Fruit fly (Drosophila melanogaster): Measurements from ENCODE around the gene CG34367.

CG34367 gene

DNA sequence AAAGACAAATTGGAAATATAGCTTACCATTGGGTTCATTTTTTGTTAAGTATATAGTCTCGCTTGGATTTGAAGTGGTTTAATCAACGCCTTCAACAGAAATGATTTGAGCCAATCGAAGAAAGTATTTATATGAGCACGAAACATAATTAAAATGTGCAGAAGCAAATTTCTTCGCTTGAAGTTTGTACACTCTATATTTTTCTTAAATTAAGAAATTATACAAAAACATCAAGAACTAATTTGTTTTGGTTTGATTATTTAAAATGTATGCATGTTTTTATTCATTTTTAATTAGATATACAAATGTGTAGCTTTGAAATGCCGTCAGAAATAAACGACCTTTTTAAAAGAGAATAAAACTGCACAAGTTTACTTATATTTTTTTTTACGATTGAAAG is 51.8 kb downstream of the CG34367 start, which contains the start of gene CG13138:
Gene CG13138, minus strand, starts transcription at position 101 of the 400 bp plus-strand sequence.
- no peak for TF ChIP-seq h (optimal IDR thresholded peaks at IDR 0.05)
- no peak for TF ChIP-seq ttk (optimal IDR thresholded peaks at IDR 0.05)
- TF ChIP-seq psq (optimal IDR thresholded peaks at IDR 0.05) = no peak
- no peak for TF ChIP-seq Sin3A (optimal IDR thresholded peaks at IDR 0.05)
- TF ChIP-seq Myc (optimal IDR thresholded peaks at IDR 0.05) = no peak
- TF ChIP-seq insv (optimal IDR thresholded peaks at IDR 0.05) = no peak

DNA sequence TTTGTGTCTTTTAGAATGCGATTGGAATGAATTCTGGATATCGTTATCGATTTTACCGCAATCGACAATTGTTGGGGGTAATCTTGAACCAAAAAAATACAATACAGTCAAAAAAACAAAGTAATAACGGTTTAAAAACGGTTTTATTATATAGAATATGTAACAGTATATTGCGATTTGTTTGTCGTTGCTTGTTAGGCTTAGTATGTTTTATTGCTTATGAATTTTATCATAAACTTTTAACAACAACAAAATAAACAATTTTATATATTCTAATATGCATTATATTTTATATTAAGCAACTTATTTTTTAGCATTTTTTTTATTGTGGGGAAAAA is 53.9 kb downstream of the CG34367 start, which contains the start of gene CYLD:
Gene CYLD, minus strand, starts transcription at position 38 of the 338 bp plus-strand sequence.
- TF ChIP-seq Sin3A (optimal IDR thresholded peaks at IDR 0.05) (no peak), insv (optimal IDR thresholded peaks at IDR 0.05) (no peak), ttk (optimal IDR thresholded peaks at IDR 0.05) (no peak), psq (optimal IDR thresholded peaks at IDR 0.05) (no peak), Myc (optimal IDR thresholded peaks at IDR 0.05) (no peak), h (optimal IDR thresholded peaks at IDR 0.05) (no peak)

DNA sequence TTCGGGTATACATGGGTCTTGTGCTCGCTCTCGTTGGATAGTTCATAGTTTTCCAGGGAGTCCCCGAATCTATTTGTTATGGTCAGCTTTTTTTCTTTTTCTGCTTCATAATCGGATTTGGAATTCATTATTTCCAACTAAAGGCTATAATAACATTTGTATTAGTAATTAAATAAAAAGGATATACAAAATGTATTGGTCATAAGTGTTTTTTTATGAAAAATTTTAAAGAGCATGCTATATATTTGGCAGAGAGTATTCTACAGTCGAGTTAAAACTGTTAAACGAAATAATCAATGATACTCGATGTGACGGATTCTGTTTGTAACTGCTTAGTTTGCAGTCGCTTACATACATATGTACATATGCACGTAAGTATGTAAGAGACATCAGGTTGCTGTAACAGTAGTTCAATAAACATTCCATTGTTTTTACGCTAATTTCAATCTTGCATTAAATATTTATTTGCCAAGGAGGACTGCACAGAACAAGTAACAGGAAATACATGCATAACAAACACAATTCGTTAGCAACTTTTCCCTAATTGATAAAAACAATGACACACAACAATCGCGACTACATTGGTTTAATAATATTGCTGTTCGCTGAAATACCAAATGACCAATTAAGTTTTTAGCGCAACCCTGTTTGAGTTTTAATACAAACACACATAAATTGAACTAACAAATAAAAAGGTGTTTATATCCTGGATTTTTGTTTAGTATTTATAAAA is 54.5 kb downstream of the CG34367 start:
- TF ChIP-seq h (optimal IDR thresholded peaks at IDR 0.05) (no peak), ttk (optimal IDR thresholded peaks at IDR 0.05) (no peak), psq (optimal IDR thresholded peaks at IDR 0.05) (no peak), Myc (optimal IDR thresholded peaks at IDR 0.05) (no peak), Sin3A (optimal IDR thresholded peaks at IDR 0.05) (no peak), insv (optimal IDR thresholded peaks at IDR 0.05) (no peak)

DNA sequence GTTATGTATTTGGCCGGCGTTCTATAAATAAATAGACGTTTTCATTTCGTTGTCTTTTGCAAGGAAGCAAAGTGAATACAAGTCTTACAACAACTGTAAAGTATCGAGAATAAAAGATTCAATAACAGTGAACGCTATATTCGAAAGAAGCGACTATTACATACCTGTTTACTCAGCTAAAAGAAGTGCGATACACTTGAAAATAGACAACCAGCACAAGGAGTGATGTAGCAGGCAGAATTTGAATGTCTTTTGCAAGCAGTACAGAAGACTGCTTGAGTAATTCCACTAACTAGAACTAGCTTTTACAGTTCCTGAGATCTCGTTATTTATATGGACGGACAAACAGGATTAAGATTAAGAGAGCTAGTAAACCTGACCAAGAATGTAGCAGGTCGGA is 55.4 kb downstream of the CG34367 start:
- no peak for TF ChIP-seq Myc (optimal IDR thresholded peaks at IDR 0.05)
- TF ChIP-seq h (optimal IDR thresholded peaks at IDR 0.05) = no peak
- no peak for TF ChIP-seq Sin3A (optimal IDR thresholded peaks at IDR 0.05)
- TF ChIP-seq insv (optimal IDR thresholded peaks at IDR 0.05) = no peak
- no peak for TF ChIP-seq psq (optimal IDR thresholded peaks at IDR 0.05)
- TF ChIP-seq ttk (optimal IDR thresholded peaks at IDR 0.05) = no peak
